Fruit fly (Drosophila melanogaster): ENCODE data around the gene CG8939.

CG8939 gene

dm6 chrX:15992527-15992897 lies 4.3 kb upstream of the CG8939 start:
- TF ChIP-seq gl (tag; optimal IDR thresholded peaks at IDR 0.05) (no peak), CG12605 (GFP tag; IDR thresholded peaks at IDR 0.05) (no peak), CG17806 (tag; optimal IDR thresholded peaks at IDR 0.05) (no peak), D1 (tag; optimal IDR thresholded peaks at IDR 0.05) (no peak), CG34367 (tag; optimal IDR thresholded peaks at IDR 0.05) (no peak), CG8159 (tag; optimal IDR thresholded peaks at IDR 0.05) (no peak)

- TF ChIP-seq CG13204 (GFP tag; optimal IDR thresholded peaks at IDR 0.05) (no peak), CG9948 (tag; optimal IDR thresholded peaks at IDR 0.05) (no peak), CG34367 (tag; optimal IDR thresholded peaks at IDR 0.05) (no peak), CG4496 (GFP tag; IDR thresholded peaks at IDR 0.05) (no peak), fd96Ca (GFP tag; IDR thresholded peaks at IDR 0.05) (no peak), gl (tag; optimal IDR thresholded peaks at IDR 0.05) (no peak), EcR (GFP tag; optimal IDR thresholded peaks at IDR 0.05) (no peak), CG15710 (tag; optimal IDR thresholded peaks at IDR 0.05) (no peak), CG32121 (GFP tag; IDR thresholded peaks at IDR 0.05) (no peak), CG14655 (GFP tag; optimal IDR thresholded peaks at IDR 0.05) (no peak), CG12605 (GFP tag; IDR thresholded peaks at IDR 0.05) (no peak), Pif1A (GFP tag; optimal IDR thresholded peaks at IDR 0.05) (no peak), CG8159 (tag; optimal IDR thresholded peaks at IDR 0.05) (no peak), CG8301 (tag; optimal IDR thresholded peaks at IDR 0.05) (no peak), rn (GFP tag; IDR thresholded peaks at IDR 0.05) (no peak), Pif1B (GFP tag; optimal IDR thresholded peaks at IDR 0.05) (no peak)
Observed at dm6 chrX:16005066-16005465, 8.2 kb downstream of the CG8939 start.

dm6 chrX:16005551-16006197 lies 8.9 kb downstream of the CG8939 start, which contains the start of the genes vap and CG12698:
TSS of gene vap (minus strand) at chrX:16005812.
TSS of gene CG12698 (plus strand) at chrX:16006147.
- TF ChIP-seq D1 (tag; optimal IDR thresholded peaks at IDR 0.05) (peak; percentile 17), CG13204 (GFP tag; optimal IDR thresholded peaks at IDR 0.05) (no peak), Ets98B (GFP tag; IDR thresholded peaks at IDR 0.05) (no peak), EcR (GFP tag; optimal IDR thresholded peaks at IDR 0.05) (no peak)

- TF ChIP-seq Pif1B (GFP tag; optimal IDR thresholded peaks at IDR 0.05) (no peak), CG8159 (tag; optimal IDR thresholded peaks at IDR 0.05) (no peak)
Observed at dm6 chrX:16008814-16009213, 12.0 kb downstream of the CG8939 start, which contains the start of gene Muc14A. TSS of gene Muc14A (plus strand) at chrX:16009114.

All from whole organism, pupa.